Fruit fly (Drosophila melanogaster) whole organism, prepupa: ENCODE data around the gene CG43121.
A peak's percentile ranks its signal among the peaks of the same experiment; 100 is the strongest.

Source experiments
- Blimp-1 ChIP-seq: fragments of 200-800 bp; sonication (Bioruptor generic); optimal IDR thresholded peaks from 3 replicates; lab custom pipeline; 2017; ENCODE audit warnings: missing biosample characterization, missing genetic modification characterization, mild to moderate bottlenecking, moderate library complexity, missing genetic modification reagents
- CG11902 ChIP-seq: fragments of 200-800 bp; sonication (Bioruptor generic); optimal IDR thresholded peaks from 3 replicates; lab custom pipeline; 2016; ENCODE audit warnings: missing biosample characterization, missing genetic modification characterization
- CG15336 ChIP-seq: fragments of 200-800 bp; sonication (Bioruptor generic); IDR thresholded peaks from 2 replicates; pipeline ENCODE4 v1.3.6; 2022; ENCODE audit warnings: missing biosample characterization, missing genetic modification characterization
- CG1621 ChIP-seq: fragments of 200-800 bp; sonication (Bioruptor generic); optimal IDR thresholded peaks from 3 replicates; lab custom pipeline; 2018; ENCODE audit warnings: missing biosample characterization, mild to moderate bottlenecking, missing genetic modification characterization
- CG16779 ChIP-seq: fragments of 200-800 bp; sonication (Bioruptor generic); optimal IDR thresholded peaks from 3 replicates; lab custom pipeline; 2017; ENCODE audit warnings: missing biosample characterization, mild to moderate bottlenecking, missing genetic modification characterization
- CG3032 ChIP-seq: fragments of 200-800 bp; optimal IDR thresholded peaks from 2 replicates; lab custom pipeline; 2019; ENCODE audit warnings: missing biosample characterization, mild to moderate bottlenecking, missing genetic modification characterization, moderate library complexity
- CG31627 ChIP-seq: fragments of 200-800 bp; sonication (Bioruptor generic); optimal IDR thresholded peaks from 3 replicates; lab custom pipeline; 2016; ENCODE audit warnings: missing biosample characterization, missing genetic modification characterization
- CG34406 ChIP-seq: fragments of 200-800 bp; sonication (Bioruptor generic); optimal IDR thresholded peaks from 3 replicates; lab custom pipeline; 2016; ENCODE audit warnings: missing biosample characterization, missing genetic modification characterization
- CG4318 ChIP-seq: fragments of 200-800 bp; sonication (Bioruptor generic); optimal IDR thresholded peaks from 3 replicates; lab custom pipeline; 2017; ENCODE audit warnings: missing biosample characterization, mild to moderate bottlenecking, missing genetic modification characterization
- CG6808 ChIP-seq: fragments of 200-800 bp; sonication (Bioruptor generic); optimal IDR thresholded peaks from 3 replicates; lab custom pipeline; 2017; ENCODE audit warnings: missing biosample characterization, missing genetic modification characterization, mild to moderate bottlenecking, moderate library complexity, missing genetic modification reagents
- CG7368 ChIP-seq: fragments of 200-800 bp; sonication (Bioruptor generic); optimal IDR thresholded peaks from 3 replicates; lab custom pipeline; 2016; ENCODE audit warnings: missing biosample characterization, missing genetic modification characterization
- CG8319 ChIP-seq: fragments of 200-800 bp; sonication (Bioruptor generic); optimal IDR thresholded peaks from 3 replicates; lab custom pipeline; 2016; ENCODE audit warnings: missing biosample characterization, missing genetic modification characterization
- Eip75B ChIP-seq: fragments of 200-800 bp; sonication (Bioruptor generic); optimal IDR thresholded peaks from 3 replicates; lab custom pipeline; 2016; ENCODE audit warnings: missing biosample characterization, missing genetic modification characterization
- Eip78C ChIP-seq: fragments of 200-800 bp; sonication (Bioruptor generic); peaks from one replicate; lab custom pipeline; 2016; ENCODE audit warnings: missing biosample characterization, missing genetic modification characterization
- Eip93F ChIP-seq: fragments of 200-800 bp; sonication (Bioruptor generic); optimal IDR thresholded peaks from 2 replicates; lab custom pipeline; 2016; ENCODE audit warnings: missing biosample characterization, mild to moderate bottlenecking, missing genetic modification characterization
- Ets21C ChIP-seq: fragments of 200-800 bp; sonication (Bioruptor generic); optimal IDR thresholded peaks from 3 replicates; lab custom pipeline; 2016; ENCODE audit warnings: missing biosample characterization, missing genetic modification characterization
- Hr38 ChIP-seq: sonication (Bioruptor generic); optimal IDR thresholded peaks from 2 replicates; lab custom pipeline; 2016; ENCODE audit warnings: missing biosample characterization, missing genetic modification characterization
- Hr39 ChIP-seq: fragments of 200-800 bp; sonication (Bioruptor generic); optimal IDR thresholded peaks from 2 replicates; lab custom pipeline; 2016; ENCODE audit warnings: missing biosample characterization, missing genetic modification characterization
- Hr4 ChIP-seq: fragments of 200-800 bp; sonication (Bioruptor generic); optimal IDR thresholded peaks from 3 replicates; lab custom pipeline; 2016; ENCODE audit warnings: missing biosample characterization, missing genetic modification characterization
- Smox ChIP-seq: fragments of 200-800 bp; sonication (Bioruptor generic); optimal IDR thresholded peaks from 3 replicates; lab custom pipeline; 2016; ENCODE audit warnings: missing biosample characterization, missing genetic modification characterization
- Sox102F ChIP-seq: fragments of 200-800 bp; sonication (Bioruptor generic); optimal IDR thresholded peaks from 2 replicates; lab custom pipeline; 2016; ENCODE audit warnings: missing biosample characterization, mild to moderate bottlenecking, missing genetic modification characterization
- achi ChIP-seq: fragments of 200-800 bp; sonication (Bioruptor generic); optimal IDR thresholded peaks from 3 replicates; lab custom pipeline; 2016; ENCODE audit warnings: missing biosample characterization, missing genetic modification characterization
- acj6 ChIP-seq: fragments of 200-800 bp; sonication (Bioruptor generic); optimal IDR thresholded peaks from 3 replicates; lab custom pipeline; 2016; ENCODE audit warnings: missing biosample characterization, missing genetic modification characterization
- cyc ChIP-seq: fragments of 200-800 bp; sonication (Bioruptor generic); optimal IDR thresholded peaks from 3 replicates; lab custom pipeline; 2016; ENCODE audit warnings: missing biosample characterization, missing genetic modification characterization
- dac ChIP-seq: fragments of 200-800 bp; sonication (Bioruptor generic); optimal IDR thresholded peaks from 2 replicates; lab custom pipeline; 2017; ENCODE audit warnings: missing biosample characterization, mild to moderate bottlenecking, missing genetic modification characterization
- dsx ChIP-seq: fragments of 200-800 bp; optimal IDR thresholded peaks from 3 replicates; lab custom pipeline; 2019; ENCODE audit warnings: missing biosample characterization, mild to moderate bottlenecking, missing genetic modification characterization, moderate library complexity; ENCODE audit not compliant: poor library complexity, severe bottlenecking
- fkh ChIP-seq: fragments of 200-800 bp; sonication (Bioruptor generic); optimal IDR thresholded peaks from 3 replicates; lab custom pipeline; 2017; ENCODE audit warnings: missing biosample characterization, mild to moderate bottlenecking, missing genetic modification characterization, moderate library complexity
- net ChIP-seq: fragments of 200-800 bp; sonication (Bioruptor generic); optimal IDR thresholded peaks from 3 replicates; lab custom pipeline; 2016; ENCODE audit warnings: missing biosample characterization, missing genetic modification characterization
- pdm3 ChIP-seq: fragments of 200-800 bp; sonication (Bioruptor generic); optimal IDR thresholded peaks from 3 replicates; lab custom pipeline; 2016; ENCODE audit warnings: missing biosample characterization, missing genetic modification characterization
- spab ChIP-seq: fragments of 200-800 bp; sonication (Bioruptor generic); optimal IDR thresholded peaks from 2 replicates; lab custom pipeline; 2017; ENCODE audit warnings: missing biosample characterization, mild to moderate bottlenecking, missing genetic modification characterization, missing genetic modification reagents
- svp ChIP-seq: fragments of 200-800 bp; sonication (Bioruptor generic); peaks from one replicate; lab custom pipeline; 2016; ENCODE audit warnings: missing biosample characterization, missing genetic modification characterization
- topi ChIP-seq: fragments of 200-800 bp; sonication (Bioruptor generic); optimal IDR thresholded peaks from 3 replicates; lab custom pipeline; 2016; ENCODE audit warnings: missing biosample characterization, missing genetic modification characterization
- vri ChIP-seq: fragments of 200-800 bp; sonication (Bioruptor generic); optimal IDR thresholded peaks from 3 replicates; lab custom pipeline; 2016; ENCODE audit warnings: missing biosample characterization, mild to moderate bottlenecking, missing genetic modification characterization

The CG43121 gene

DNA sequence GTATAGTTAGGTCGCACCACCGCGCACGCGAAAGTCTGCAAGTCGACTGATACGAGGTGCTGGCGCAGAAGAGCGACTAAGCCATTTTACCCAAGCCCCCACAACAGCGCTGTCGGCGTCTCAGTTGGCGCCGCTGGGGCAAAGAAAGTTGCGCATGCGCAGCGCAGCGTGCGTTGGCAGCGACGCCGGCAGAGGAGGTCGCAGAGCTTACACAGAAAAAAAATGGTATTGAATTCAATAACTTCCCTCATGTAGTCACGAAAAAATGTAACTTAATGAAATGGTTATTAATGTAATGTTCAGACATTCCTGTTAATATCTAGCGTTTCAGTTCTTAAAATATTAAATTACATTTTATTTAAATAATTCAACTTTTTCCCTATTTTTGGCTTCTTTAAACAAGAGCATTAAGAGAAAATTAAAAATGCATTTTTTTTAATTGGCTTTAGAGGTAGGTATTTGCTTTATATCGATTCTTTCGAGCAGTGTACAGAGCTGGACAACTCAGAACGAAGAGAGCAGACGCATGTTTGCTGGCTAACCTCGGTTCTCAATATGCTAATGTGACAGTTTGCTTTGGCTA, 6.0 kb upstream of the CG43121 start, which contains the start of gene CG4914 (continued):
- TF ChIP-seq CG1621 (tag; lab: Kevin White, UChicago) (no peak), dsx (peak; percentile 70), CG11902 (GFP tag; lab: Kevin White, UChicago) (peak; percentile 47), Eip93F (GFP tag; lab: Kevin White, UChicago) (peak; percentile 1), CG15336 (peak; percentile 86), acj6 (GFP tag; lab: Kevin White, UChicago) (peak; percentile 87), CG7368 (peak; percentile 30), vri (GFP tag; lab: Kevin White, UChicago) (peak; percentile 26), Ets21C (GFP tag; lab: Kevin White, UChicago) (peak; percentile 64), CG4318 (peak; percentile 88), Sox102F (GFP tag; lab: Kevin White, UChicago) (peak; percentile 78), Eip75B (GFP tag; lab: Kevin White, UChicago) (peak; percentile 82), achi (GFP tag; lab: Kevin White, UChicago) (peak; percentile 88), topi (GFP tag; lab: Kevin White, UChicago) (peak; percentile 89), Smox (peak; percentile 89), spab (GFP tag; lab: Kevin White, UChicago) (peak; percentile 71), CG8319 (GFP tag; lab: Kevin White, UChicago) (peak; percentile 62), fkh (GFP tag; lab: Kevin White, UChicago) (no peak), net (GFP tag; lab: Kevin White, UChicago) (peak; percentile 85), CG16779 (peak; percentile 76)

DNA sequence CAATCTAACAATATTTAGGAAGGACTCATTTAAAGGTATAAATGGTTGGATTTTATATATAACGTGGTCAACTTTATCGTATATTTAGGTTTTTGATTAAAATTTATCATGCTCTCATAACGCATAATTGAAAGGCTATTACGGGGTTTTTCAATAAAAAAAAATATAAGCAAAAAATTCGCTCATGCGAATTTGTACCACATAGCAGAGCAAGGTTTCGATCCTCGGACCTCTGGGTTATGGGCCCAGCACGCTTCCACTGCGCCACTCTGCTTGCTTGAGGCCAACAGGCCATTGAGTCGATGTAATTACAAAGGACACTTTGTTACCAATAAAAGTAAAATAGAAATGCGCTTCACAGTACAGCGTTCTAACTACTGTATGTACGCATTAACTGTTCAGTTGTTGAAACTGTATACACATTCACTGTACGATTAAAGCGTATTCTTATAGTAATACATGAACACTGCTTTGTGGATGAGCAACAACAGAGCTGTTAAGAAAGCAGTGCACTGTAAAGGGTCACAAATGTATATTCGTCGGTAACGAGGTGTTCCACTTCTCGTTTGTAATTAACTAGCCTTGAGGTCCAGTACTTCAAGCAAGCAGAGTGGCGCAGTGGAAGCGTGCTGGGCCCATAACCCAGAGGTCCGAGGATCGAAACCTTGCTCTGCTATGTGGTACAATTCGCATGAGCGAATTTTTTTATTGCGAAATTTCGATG, 1.7 kb upstream of the CG43121 start:
- TF ChIP-seq pdm3: no peak
- no peak for TF ChIP-seq CG6808 (GFP tag; lab: Kevin White, UChicago)
- TF ChIP-seq vri (GFP tag; lab: Kevin White, UChicago): no peak
- no peak for TF ChIP-seq topi (GFP tag; lab: Kevin White, UChicago)
- TF ChIP-seq svp: peak; percentile 58
- TF ChIP-seq Eip78C (GFP tag; lab: Kevin White, UChicago): peak; percentile 9
- TF ChIP-seq Hr38 (GFP tag; lab: Kevin White, UChicago): no peak

DNA sequence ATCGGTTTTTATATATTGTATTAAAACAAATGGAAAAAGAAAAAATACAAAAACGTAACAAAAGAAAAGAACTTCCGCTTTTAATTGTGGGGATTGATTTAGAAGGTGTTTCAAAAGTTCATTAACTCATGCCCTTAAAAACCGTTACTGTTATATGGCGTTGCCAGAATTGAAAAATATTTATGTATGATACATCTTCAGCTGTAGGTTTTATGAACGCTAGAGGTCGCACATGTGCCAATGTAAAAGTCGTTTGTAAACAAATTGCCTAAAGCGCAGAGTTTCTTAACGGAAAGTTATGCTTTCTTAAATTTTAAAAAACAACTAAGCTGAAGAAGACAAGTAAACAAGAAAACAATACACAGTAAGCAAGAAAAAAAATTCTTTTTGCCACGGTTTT, 691 bp downstream of the CG43121 start:
- TF ChIP-seq CG8319 (GFP tag; lab: Kevin White, UChicago): no peak
- TF ChIP-seq CG31627 (GFP tag; lab: Kevin White, UChicago): peak; percentile 33
- TF ChIP-seq CG3032 (tag; lab: Kevin White, UChicago): no peak
- no peak for TF ChIP-seq CG11902 (GFP tag; lab: Kevin White, UChicago)
- peak; percentile 9 for TF ChIP-seq Eip78C (GFP tag; lab: Kevin White, UChicago)
- no peak for TF ChIP-seq dac (GFP tag; lab: Kevin White, UChicago)
- TF ChIP-seq fkh (GFP tag; lab: Kevin White, UChicago): peak; percentile 48
- peak; percentile 15 for TF ChIP-seq Hr39
- peak; percentile 20 for TF ChIP-seq svp
- no peak for TF ChIP-seq CG34406 (GFP tag; lab: Kevin White, UChicago)
- peak; percentile 20 for TF ChIP-seq cyc (GFP tag; lab: Kevin White, UChicago)
- TF ChIP-seq Blimp-1 (GFP tag; lab: Kevin White, UChicago): no peak
- TF ChIP-seq, all 60 proteins: peak for 6

DNA sequence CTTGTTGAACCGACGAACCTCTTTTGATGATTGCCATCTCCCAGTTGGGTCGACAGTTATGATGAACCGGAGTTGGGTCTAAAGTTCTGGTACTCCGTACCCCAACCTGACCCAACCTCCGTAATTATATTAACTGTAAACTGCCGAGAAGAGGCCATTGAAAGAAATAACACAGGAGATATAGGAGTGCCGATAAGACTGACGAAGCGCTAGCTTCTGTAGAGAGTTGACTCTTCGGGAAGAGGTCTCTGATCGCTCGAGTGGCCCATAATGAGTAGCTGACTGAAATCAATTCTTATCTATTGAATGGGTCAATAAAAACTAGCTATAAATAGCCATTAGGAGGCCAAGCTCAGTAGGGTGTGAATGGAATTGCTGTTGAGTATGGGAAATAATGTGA, 3.6 kb downstream of the CG43121 start:
- TF ChIP-seq Hr4 (GFP tag; lab: Kevin White, UChicago) (no peak), Eip78C (GFP tag; lab: Kevin White, UChicago) (peak; percentile 3)
